Fruit fly (Drosophila melanogaster): ENCODE data around the gene Elp6.

dm6 chr3R:13412704-13413103 lies 46.0 kb upstream of the Elp6 start:
- TF ChIP-seq insv (optimal IDR thresholded peaks at IDR 0.05) (no peak), Myc (optimal IDR thresholded peaks at IDR 0.05) (no peak), h (optimal IDR thresholded peaks at IDR 0.05) (no peak), ttk (optimal IDR thresholded peaks at IDR 0.05) (no peak)

Data from Kc167 (cell line).